Worm (Caenorhabditis elegans) whole organism, L1 larva: ENCODE results near the gene T20D4.7.
"Not testable (repeated sequence)": the region's sequence is repeated elsewhere in the genome, so short reads cannot be mapped to it uniquely, and the experiment has no call there.

ENCODE experiments used
- C34B4.2 ChIP-seq: sonication (generic microtip); optimal IDR thresholded peaks from 2 replicates; lab custom pipeline; 2017; ENCODE audit warnings: mild to moderate bottlenecking, missing genetic modification characterization, missing compliant biosample characterization
- Y116A8C.19 ChIP-seq: sonication (generic microtip); optimal IDR thresholded peaks from 2 replicates; lab custom pipeline; 2016; ENCODE audit warnings: missing compliant biosample characterization, missing genetic modification characterization, borderline replicate concordance
- alr-1 ChIP-seq: fragments of 200-800 bp; sonication (Bioruptor generic); optimal IDR thresholded peaks from 2 replicates; lab custom pipeline; 2018; ENCODE audit warnings: borderline replicate concordance, mild to moderate bottlenecking, missing genetic modification characterization, missing compliant biosample characterization
- ceh-82 ChIP-seq, 3 experiments: fragments of 150-350 bp in 1 of 3; sonication (generic microtip) in 2 of 3; optimal IDR thresholded peaks; 2 replicates each; lab custom pipeline; 2014 to 2017; ENCODE audit warnings: missing biosample characterization in 3 of 3, missing genetic modification characterization in 3 of 3
- ces-1 ChIP-seq: fragments of 150-350 bp; optimal IDR thresholded peaks from 2 replicates; lab custom pipeline; 2014; ENCODE audit warnings: missing biosample characterization, missing genetic modification reagents, missing genetic modification characterization
- dpl-1 ChIP-seq, 3 experiments: fragments of 150-350 bp in 2 of 3; sonication (generic microtip) in 1 of 3; optimal IDR thresholded peaks; 2 replicates each; lab custom pipeline; 2014 to 2017; ENCODE audit warnings: missing biosample characterization in 3 of 3, missing genetic modification characterization in 3 of 3, missing genetic modification reagents in 3 of 3
- efl-1 ChIP-seq, 4 experiments: fragments of 150-350 bp; optimal IDR thresholded peaks in 3 of 4; peaks in 1 of 4; 1 replicate in 1 of 4; 2 replicates in 3 of 4; lab custom pipeline; 2014; ENCODE audit warnings: missing biosample characterization in 2 of 4, missing genetic modification characterization in 2 of 4, missing genetic modification reagents in 2 of 4
- efl-3 ChIP-seq: fragments of 200-800 bp; sonication (Bioruptor generic); optimal IDR thresholded peaks from 2 replicates; lab custom pipeline; 2018; ENCODE audit warnings: mild to moderate bottlenecking, missing genetic modification characterization, missing compliant biosample characterization
- egl-13 ChIP-seq: sonication (generic microtip); optimal IDR thresholded peaks from 2 replicates; lab custom pipeline; 2016; ENCODE audit warnings: missing genotype, missing genetic modification reagents, missing genetic modification characterization, missing compliant biosample characterization
- egl-27 ChIP-seq, 2 experiments: fragments of 150-350 bp in 1 of 2; sonication (generic microtip); optimal IDR thresholded peaks; 3 replicates each; lab custom pipeline; 2017 to 2018; ENCODE audit warnings: missing biosample characterization in 2 of 2, missing genetic modification characterization in 2 of 2, missing genetic modification reagents in 2 of 2
- elt-3 ChIP-seq, 6 experiments: fragments of 150-350 bp in 1 of 6; sonication (generic microtip); optimal IDR thresholded peaks; 2 replicates each; lab custom pipeline; 2017 to 2018; ENCODE audit warnings: missing biosample characterization in 6 of 6, missing genetic modification characterization in 6 of 6, inconsistent platforms in 1 of 6
- fkh-10 ChIP-seq: sonication (generic microtip); optimal IDR thresholded peaks from 2 replicates; lab custom pipeline; 2017; ENCODE audit warnings: missing biosample characterization, missing genetic modification reagents, missing genetic modification characterization
- fkh-8 ChIP-seq: sonication (generic microtip); optimal IDR thresholded peaks from 2 replicates; lab custom pipeline; 2016; ENCODE audit warnings: mild to moderate bottlenecking, missing genetic modification characterization, missing compliant biosample characterization
- fos-1 ChIP-seq: fragments of 150-350 bp; optimal IDR thresholded peaks from 2 replicates; lab custom pipeline; 2014; ENCODE audit warnings: missing biosample characterization, missing genetic modification characterization
- hlh-17 ChIP-seq: fragments of 200-800 bp; sonication (Bioruptor generic); optimal IDR thresholded peaks from 2 replicates; lab custom pipeline; 2018; ENCODE audit warnings: missing genetic modification characterization, mild to moderate bottlenecking, missing compliant biosample characterization, moderate library complexity, borderline replicate concordance
- hlh-4 ChIP-seq: sonication (generic microtip); optimal IDR thresholded peaks from 2 replicates; lab custom pipeline; 2016; ENCODE audit warnings: mild to moderate bottlenecking, missing genetic modification characterization, missing compliant biosample characterization
- hpl-2 ChIP-seq: fragments of 150-350 bp; optimal IDR thresholded peaks from 2 replicates; lab custom pipeline; 2014; ENCODE audit warnings: missing biosample characterization, missing genetic modification reagents, missing genetic modification characterization
- irx-1 ChIP-seq: sonication (generic microtip); optimal IDR thresholded peaks from 2 replicates; lab custom pipeline; 2016; ENCODE audit warnings: missing genetic modification characterization, missing compliant biosample characterization
- jun-1 ChIP-seq: fragments of 150-350 bp; optimal IDR thresholded peaks from 2 replicates; lab custom pipeline; 2014; ENCODE audit warnings: missing biosample characterization, missing genetic modification reagents, missing genetic modification characterization
- lin-13 ChIP-seq: fragments of 150-350 bp; optimal IDR thresholded peaks from 2 replicates; lab custom pipeline; 2014; ENCODE audit warnings: missing biosample characterization, missing genetic modification reagents, missing genetic modification characterization
- lin-14 ChIP-seq: fragments of 200-800 bp; sonication (Bioruptor generic); optimal IDR thresholded peaks from 2 replicates; lab custom pipeline; 2018; ENCODE audit warnings: mild to moderate bottlenecking, missing genetic modification characterization, moderate library complexity, missing compliant biosample characterization
- mdl-1 ChIP-seq, 2 experiments: fragments of 150-350 bp; optimal IDR thresholded peaks; 2 replicates each; lab custom pipeline; 2014 to 2017; ENCODE audit warnings: missing biosample characterization in 2 of 2, missing genetic modification characterization in 2 of 2, inconsistent platforms in 1 of 2
- mef-2 ChIP-seq: fragments of 150-350 bp; optimal IDR thresholded peaks from 2 replicates; lab custom pipeline; 2014; ENCODE audit warnings: missing biosample characterization, missing genetic modification characterization
- nhr-11 ChIP-seq: fragments of 150-350 bp; optimal IDR thresholded peaks from 2 replicates; lab custom pipeline; 2014; ENCODE audit warnings: missing biosample characterization, missing genetic modification characterization
- nhr-12 ChIP-seq: sonication (generic microtip); optimal IDR thresholded peaks from 2 replicates; lab custom pipeline; 2017; ENCODE audit warnings: missing biosample characterization, missing genetic modification characterization
- nhr-19 ChIP-seq: fragments of 200-800 bp; sonication (Bioruptor generic); conservative IDR thresholded peaks from 2 replicates; pipeline ENCODE4 v1.3.6; 2022; ENCODE audit warnings: missing genetic modification characterization, missing compliant biosample characterization
- nhr-20 ChIP-seq: sonication (generic microtip); optimal IDR thresholded peaks from 2 replicates; lab custom pipeline; 2016; ENCODE audit warnings: mild to moderate bottlenecking, missing genetic modification characterization, missing compliant biosample characterization
- nhr-28 ChIP-seq: fragments of 150-350 bp; optimal IDR thresholded peaks from 2 replicates; lab custom pipeline; 2014; ENCODE audit warnings: missing biosample characterization, missing genetic modification characterization
- nhr-47 ChIP-seq: sonication (generic microtip); optimal IDR thresholded peaks from 2 replicates; lab custom pipeline; 2016; ENCODE audit warnings: mild to moderate bottlenecking, missing genetic modification characterization, moderate library complexity, missing compliant biosample characterization
- nhr-71 ChIP-seq: sonication (generic microtip); optimal IDR thresholded peaks from 2 replicates; lab custom pipeline; 2016; ENCODE audit warnings: mild to moderate bottlenecking, missing genetic modification characterization, moderate library complexity, missing compliant biosample characterization
- nhr-85 ChIP-seq: sonication (generic microtip); peaks from one replicate; lab custom pipeline; 2016; ENCODE audit warnings: missing genetic modification characterization, inconsistent platforms, missing compliant biosample characterization
- pax-3 ChIP-seq: fragments of 200-800 bp; sonication (Bioruptor generic); optimal IDR thresholded peaks from 2 replicates; lab custom pipeline; 2018; ENCODE audit warnings: mild to moderate bottlenecking, missing genetic modification characterization, moderate library complexity, missing compliant biosample characterization
- snpc-4 ChIP-seq: fragments of 150-350 bp; optimal IDR thresholded peaks from 2 replicates; lab custom pipeline; 2014; ENCODE audit warnings: missing biosample characterization, missing genetic modification characterization
- sox-4 ChIP-seq: sonication (generic microtip); optimal IDR thresholded peaks from 2 replicates; lab custom pipeline; 2016; ENCODE audit warnings: missing genetic modification characterization, missing compliant biosample characterization
- unc-98 ChIP-seq: fragments of 200-800 bp; sonication (Bioruptor generic); IDR thresholded peaks from 2 replicates; pipeline ENCODE4 v1.3.6; 2022; ENCODE audit warnings: missing genetic modification characterization, missing compliant biosample characterization
- zip-4 ChIP-seq: fragments of 200-800 bp; sonication (Bioruptor generic); optimal IDR thresholded peaks from 2 replicates; lab custom pipeline; 2018; ENCODE audit warnings: mild to moderate bottlenecking, missing genetic modification characterization, moderate library complexity, missing compliant biosample characterization
- ztf-4 ChIP-seq: fragments of 150-350 bp; optimal IDR thresholded peaks from 2 replicates; lab custom pipeline; 2014; ENCODE audit warnings: missing biosample characterization, missing genetic modification characterization

The T20D4.7 gene

ce11 chrV:3408602-3409001 is at the start of gene T20D4.7:
Gene T20D4.7, plus strand, starts transcription at chrV:3408902.
- TF ChIP-seq nhr-12 (tag; lab: Kevin White, UChicago) (no peak), pax-3 (tag; lab: Kevin White, UChicago) (no peak), fkh-8 (tag; lab: Kevin White, UChicago) (no peak), nhr-20 (tag; lab: Kevin White, UChicago) (no peak), ztf-4 (no peak), egl-27 (tag; optimal IDR thresholded peaks at IDR 0.05; lab: Kevin White, UChicago) (no peak), C34B4.2 (tag; lab: Kevin White, UChicago) (no peak), egl-13 (tag; lab: Kevin White, UChicago) (no peak), unc-98 (GFP tag; lab: Robert Waterston, UW) (no peak), Y116A8C.19 (tag; lab: Kevin White, UChicago) (no peak), nhr-85 (tag; lab: Kevin White, UChicago) (no peak), nhr-11 (tag; lab: Kevin White, UChicago) (no peak), nhr-47 (tag; lab: Kevin White, UChicago) (no peak), ces-1 (GFP tag; lab: Kevin White, UChicago) (no peak), lin-14 (GFP tag; lab: Kevin White, UChicago) (no peak), fos-1 (tag; lab: Kevin White, UChicago) (no peak), alr-1 (tag; lab: Kevin White, UChicago) (no peak), jun-1 (tag; lab: Kevin White, UChicago) (no peak), hlh-17 (no peak)

- TF ChIP-seq egl-13 (tag; lab: Kevin White, UChicago) (no peak), fkh-8 (tag; lab: Kevin White, UChicago) (no peak), nhr-47 (tag; lab: Kevin White, UChicago) (no peak), snpc-4 (tag; lab: Kevin White, UChicago) (no peak), fkh-10 (GFP tag; lab: Kevin White, UChicago) (no peak), sox-4 (tag; lab: Kevin White, UChicago) (no peak), hlh-17 (no peak)
Observed at ce11 chrV:3361633-3362032, 47.1 kb upstream of the T20D4.7 start.

- TF ChIP-seq nhr-20 (tag; lab: Kevin White, UChicago) = peak; percentile 16
- no peak for TF ChIP-seq hpl-2 (GFP tag; lab: Kevin White, UChicago)
- TF ChIP-seq efl-1 (optimal IDR thresholded peaks at IDR 0.05; lab: Kevin White, UChicago) = no peak
- peak in 1 of 2 experiments; percentile 47 for TF ChIP-seq efl-1 (GFP tag; optimal IDR thresholded peaks at IDR 0.05 in 1 of 2; lab: Kevin White, UChicago)
- peak in 1 of 6 experiments; percentile 38 for TF ChIP-seq elt-3 (tag; optimal IDR thresholded peaks at IDR 0.05; lab: Kevin White, UChicago)
- TF ChIP-seq, all 84 proteins: peak for 3
Observed at ce11 chrV:3362475-3362874, 46.2 kb upstream of the T20D4.7 start, which contains the start of gene C04E12.4. Gene C04E12.4, plus strand, starts transcription at chrV:3362775.

ce11 chrV:3367773-3368172 is 40.9 kb upstream of the T20D4.7 start, which contains the start of gene C04E12.2:
Gene C04E12.2, plus strand, starts transcription at chrV:3368073.
- not testable (repeated sequence) for TF ChIP-seq nhr-71, zip-4, hlh-17
- TF ChIP-seq, all 84 proteins: peak for 0; not testable (repeated sequence) for 84

- TF ChIP-seq hlh-4 (tag; lab: Kevin White, UChicago) (no peak), dpl-1 (GFP tag; optimal IDR thresholded peaks at IDR 0.05; lab: Kevin White, UChicago) (no peak), lin-14 (GFP tag; lab: Kevin White, UChicago) (no peak), mef-2 (tag; lab: Kevin White, UChicago) (no peak), nhr-28 (tag; lab: Kevin White, UChicago) (no peak), unc-98 (GFP tag; lab: Robert Waterston, UW) (no peak), hpl-2 (GFP tag; lab: Kevin White, UChicago) (no peak), ceh-82 (tag; optimal IDR thresholded peaks at IDR 0.05; lab: Kevin White, UChicago) (no peak), irx-1 (tag; lab: Kevin White, UChicago) (no peak), mdl-1 (tag; optimal IDR thresholded peaks at IDR 0.05; lab: Kevin White, UChicago) (no peak), lin-13 (GFP tag; lab: Kevin White, UChicago) (no peak), egl-13 (tag; lab: Kevin White, UChicago) (no peak), nhr-19 (GFP tag; lab: Robert Waterston, UW) (no peak), efl-3 (GFP tag; lab: Kevin White, UChicago) (no peak)
Observed at ce11 chrV:3372673-3373072, 36.0 kb upstream of the T20D4.7 start, which contains the start of gene srx-121. Gene srx-121, minus strand, starts transcription at chrV:3372773.
